Worm (Caenorhabditis elegans): ENCODE data around the gene igeg-2.

ce11 chrX:11418667-11419066, 27.8 kb downstream of the igeg-2 start, which contains the start of gene F46C3.2:
- TF ChIP-seq ztf-4 (tag; optimal IDR thresholded peaks at IDR 0.05) (no peak), lin-39 (tag; optimal IDR thresholded peaks at IDR 0.05) (no peak)

Data from whole organism, L2 larva.